Worm (Caenorhabditis elegans) whole organism, mixed stage, embryonic: ENCODE results near the gene bmk-1.
A peak's percentile ranks its signal among the peaks of the same experiment; 100 is the strongest.

Experiments
- blmp-1 ChIP-seq: fragments of 150-350 bp; optimal IDR thresholded peaks from 2 replicates; lab custom pipeline; 2014; ENCODE audit warnings: missing biosample characterization, missing genetic modification characterization
- ces-1 ChIP-seq: fragments of 150-350 bp; optimal IDR thresholded peaks from 2 replicates; lab custom pipeline; 2014; ENCODE audit warnings: missing biosample characterization, missing genetic modification reagents, missing genetic modification characterization
- nhr-237 ChIP-seq: fragments of 150-350 bp; optimal IDR thresholded peaks from 2 replicates; lab custom pipeline; 2014; ENCODE audit warnings: missing biosample characterization, missing genetic modification characterization
- pha-4 ChIP-seq: fragments of 150-350 bp; optimal IDR thresholded peaks from 2 replicates; lab custom pipeline; 2018; ENCODE audit warnings: missing biosample characterization, missing genetic modification reagents, missing genetic modification characterization
- sptf-1 ChIP-seq: sonication (generic microtip); optimal IDR thresholded peaks from 2 replicates; lab custom pipeline; 2017; ENCODE audit warnings: mild to moderate bottlenecking, missing genetic modification characterization, moderate library complexity, missing compliant biosample characterization
- unc-62 ChIP-seq: fragments of 150-350 bp; optimal IDR thresholded peaks from 2 replicates; lab custom pipeline; 2014; ENCODE audit warnings: missing biosample characterization, missing genetic modification reagents, missing genetic modification characterization

DNA sequence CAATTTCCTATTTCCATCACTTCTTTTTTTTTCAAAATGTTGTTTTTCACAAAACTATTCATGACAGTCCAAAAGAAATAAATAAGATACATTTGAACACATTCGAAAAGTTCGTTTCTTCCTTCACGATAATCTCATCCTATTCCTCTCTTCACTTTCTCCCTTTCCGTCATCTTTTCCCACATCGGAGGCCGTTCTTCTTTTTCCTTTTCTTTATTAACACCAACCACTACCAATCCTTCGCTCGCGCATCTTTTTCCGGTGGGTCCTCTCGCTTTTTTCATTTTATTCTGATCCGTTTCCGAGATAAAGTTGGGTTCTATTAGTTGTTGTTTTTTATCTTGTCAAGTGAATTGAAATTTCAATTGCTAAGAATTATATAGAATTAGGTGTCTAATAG is 38.7 kb upstream of the bmk-1 start:
- TF ChIP-seq unc-62 = no peak
- TF ChIP-seq pha-4 (tag; lab: Kevin White, UChicago) = no peak
- TF ChIP-seq sptf-1 (tag; lab: Kevin White, UChicago) = no peak
- TF ChIP-seq blmp-1 (tag; lab: Kevin White, UChicago) = peak; percentile 89
- no peak for TF ChIP-seq nhr-237
- no peak for TF ChIP-seq ces-1 (GFP tag; lab: Kevin White, UChicago)
